Worm (Caenorhabditis elegans) whole organism, late embryonic: ENCODE data around the gene F54B11.9.
A peak's percentile ranks its signal among the peaks of the same experiment; 100 is the strongest.

ENCODE experiments used
- C08G9.2 ChIP-seq: sonication (generic microtip); optimal IDR thresholded peaks from 2 replicates; lab custom pipeline; 2016; ENCODE audit warnings: mild to moderate bottlenecking, missing genetic modification characterization, moderate library complexity, missing compliant biosample characterization
- C38D4.7 ChIP-seq: fragments of 200-800 bp; sonication (Bioruptor generic); optimal IDR thresholded peaks from 2 replicates; lab custom pipeline; 2018; ENCODE audit warnings: mild to moderate bottlenecking, missing genetic modification characterization, moderate library complexity, missing compliant biosample characterization
- ama-1 ChIP-seq: fragments of 150-350 bp; optimal IDR thresholded peaks from 2 replicates; lab custom pipeline; 2014
- ceh-18 ChIP-seq: sonication (generic microtip); optimal IDR thresholded peaks from 2 replicates; lab custom pipeline; 2016; ENCODE audit warnings: missing genetic modification characterization, missing compliant biosample characterization
- ceh-19 ChIP-seq: fragments of 200-800 bp; sonication (Bioruptor generic); optimal IDR thresholded peaks from 2 replicates; lab custom pipeline; 2018; ENCODE audit warnings: mild to moderate bottlenecking, missing genetic modification characterization, missing compliant biosample characterization
- ceh-2 ChIP-seq: sonication (generic microtip); optimal IDR thresholded peaks from 2 replicates; lab custom pipeline; 2016; ENCODE audit warnings: missing genotype, missing genetic modification characterization, missing compliant biosample characterization
- ceh-22 ChIP-seq: sonication (generic microtip); optimal IDR thresholded peaks from 2 replicates; lab custom pipeline; 2017; ENCODE audit warnings: missing biosample characterization, missing genetic modification characterization
- ceh-34 ChIP-seq: sonication (generic microtip); optimal IDR thresholded peaks from 2 replicates; lab custom pipeline; 2016; ENCODE audit warnings: mild to moderate bottlenecking, missing genetic modification characterization, missing compliant biosample characterization
- ceh-45 ChIP-seq: fragments of 200-800 bp; sonication (Bioruptor generic); IDR thresholded peaks from 2 replicates; pipeline ENCODE4 v1.3.6; 2022; ENCODE audit warnings: missing genetic modification reagents, missing genetic modification characterization, missing compliant biosample characterization
- ceh-48 ChIP-seq: sonication (generic microtip); optimal IDR thresholded peaks from 2 replicates; lab custom pipeline; 2016; ENCODE audit warnings: missing genetic modification characterization, inconsistent platforms, missing compliant biosample characterization
- dve-1 ChIP-seq: sonication (generic microtip); optimal IDR thresholded peaks from 2 replicates; lab custom pipeline; 2017; ENCODE audit warnings: antibody characterized with exemption, mild to moderate bottlenecking, missing genetic modification characterization, missing compliant biosample characterization
- elt-2 ChIP-seq: sonication (generic microtip); optimal IDR thresholded peaks from 2 replicates; lab custom pipeline; 2016; ENCODE audit warnings: missing genetic modification reagents, missing genetic modification characterization, missing compliant biosample characterization
- elt-4 ChIP-seq: sonication (generic microtip); optimal IDR thresholded peaks from 2 replicates; lab custom pipeline; 2016; ENCODE audit warnings: missing genetic modification characterization, missing compliant biosample characterization
- eyg-1 ChIP-seq: sonication (generic microtip); optimal IDR thresholded peaks from 2 replicates; lab custom pipeline; 2016; ENCODE audit warnings: missing genotype, missing genetic modification characterization, missing compliant biosample characterization
- fax-1 ChIP-seq: sonication (generic microtip); optimal IDR thresholded peaks from 2 replicates; lab custom pipeline; 2016; ENCODE audit warnings: missing genotype, missing genetic modification characterization, missing compliant biosample characterization
- fkh-6 ChIP-seq: sonication (generic microtip); optimal IDR thresholded peaks from 2 replicates; lab custom pipeline; 2016; ENCODE audit warnings: missing genetic modification characterization, missing compliant biosample characterization
- gmeb-2 ChIP-seq: sonication (generic microtip); optimal IDR thresholded peaks from 2 replicates; lab custom pipeline; 2016; ENCODE audit warnings: missing genetic modification characterization, inconsistent platforms, missing compliant biosample characterization
- hlh-13 ChIP-seq: fragments of 200-800 bp; sonication (Bioruptor generic); optimal IDR thresholded peaks from 2 replicates; lab custom pipeline; 2018; ENCODE audit warnings: mild to moderate bottlenecking, missing genetic modification characterization, missing compliant biosample characterization
- hlh-15 ChIP-seq: sonication (generic microtip); optimal IDR thresholded peaks from 2 replicates; lab custom pipeline; 2016; ENCODE audit warnings: missing genetic modification characterization, missing compliant biosample characterization
- hlh-8 ChIP-seq: sonication (generic microtip); optimal IDR thresholded peaks from 2 replicates; lab custom pipeline; 2016; ENCODE audit warnings: missing genotype, missing genetic modification characterization, missing compliant biosample characterization
- lin-11 ChIP-seq: fragments of 200-800 bp; sonication (Bioruptor generic); optimal IDR thresholded peaks from 2 replicates; lab custom pipeline; 2018; ENCODE audit warnings: mild to moderate bottlenecking, missing genetic modification characterization, missing compliant biosample characterization
- nhr-11 ChIP-seq: fragments of 150-350 bp; optimal IDR thresholded peaks from 2 replicates; lab custom pipeline; 2014; ENCODE audit warnings: missing biosample characterization, missing genetic modification characterization
- odd-2 ChIP-seq: sonication (generic microtip); optimal IDR thresholded peaks from 2 replicates; lab custom pipeline; 2017; ENCODE audit warnings: antibody characterized with exemption, mild to moderate bottlenecking, missing genetic modification characterization, missing compliant biosample characterization
- pat-9 ChIP-seq: fragments of 200-800 bp; sonication (Bioruptor generic); optimal IDR thresholded peaks from 2 replicates; lab custom pipeline; 2018; ENCODE audit warnings: mild to moderate bottlenecking, missing genetic modification characterization, moderate library complexity, missing compliant biosample characterization
- pha-2 ChIP-seq: sonication (generic microtip); optimal IDR thresholded peaks from 2 replicates; lab custom pipeline; 2017; ENCODE audit warnings: mild to moderate bottlenecking, missing genetic modification characterization, missing compliant biosample characterization
- pha-4 ChIP-seq: fragments of 150-350 bp; optimal IDR thresholded peaks from 2 replicates; lab custom pipeline; 2018; ENCODE audit warnings: missing biosample characterization, missing genetic modification reagents, missing genetic modification characterization
- ref-2 ChIP-seq: sonication (generic microtip); optimal IDR thresholded peaks from 2 replicates; lab custom pipeline; 2016; ENCODE audit warnings: missing genetic modification characterization, missing compliant biosample characterization
- sdc-2 ChIP-seq: sonication (generic microtip); optimal IDR thresholded peaks from 2 replicates; lab custom pipeline; 2016; ENCODE audit warnings: missing genotype, missing genetic modification characterization, missing compliant biosample characterization
- sox-4 ChIP-seq: sonication (generic microtip); optimal IDR thresholded peaks from 2 replicates; lab custom pipeline; 2017; ENCODE audit warnings: mild to moderate bottlenecking, missing genetic modification characterization, inconsistent platforms, missing compliant biosample characterization
- ztf-16 ChIP-seq: sonication (generic microtip); optimal IDR thresholded peaks from 2 replicates; lab custom pipeline; 2017; ENCODE audit warnings: missing genetic modification characterization, missing compliant biosample characterization

The F54B11.9 gene

DNA sequence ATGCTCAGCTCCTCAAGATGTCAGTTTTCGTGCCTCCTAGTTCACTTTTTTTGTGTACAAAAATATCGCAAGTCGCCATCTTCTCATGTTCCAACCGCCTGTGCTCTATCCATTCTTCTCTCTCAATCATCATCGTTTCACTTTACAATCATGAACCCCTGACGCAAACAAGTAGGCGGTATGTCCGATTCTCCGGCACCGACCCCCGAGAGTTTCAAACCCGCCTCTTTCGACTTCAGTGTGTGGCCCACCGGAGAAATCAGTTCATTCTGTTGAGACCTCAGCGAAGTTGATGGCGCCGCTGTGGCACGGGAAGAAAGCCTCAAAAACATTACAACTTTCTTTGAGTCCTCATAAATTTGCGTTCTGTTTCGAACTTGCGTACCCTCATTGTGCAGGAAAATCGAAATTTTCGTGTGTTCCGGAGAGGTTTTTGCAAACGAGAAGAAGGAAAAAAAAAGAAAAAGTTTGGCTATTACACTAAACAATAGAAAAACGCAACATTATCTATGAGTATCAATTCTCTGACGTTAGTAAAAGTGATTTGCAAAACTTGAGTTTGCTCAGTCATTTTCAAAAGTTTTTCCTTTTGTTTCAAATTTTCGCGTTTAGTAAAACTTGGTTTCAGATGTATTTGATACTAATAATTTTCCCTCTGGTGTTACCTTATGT lies at the start of gene F54B11.9:
F54B11.9 (plus strand) TSS at position 622 of the 672 bp plus-strand sequence.
- TF ChIP-seq pha-4 (tag; lab: Kevin White, UChicago) (no peak), ceh-18 (tag; lab: Kevin White, UChicago) (peak; percentile 40), sdc-2 (tag; lab: Kevin White, UChicago) (peak; percentile 96)
- TF ChIP-seq, all 69 proteins: peak for 2

DNA sequence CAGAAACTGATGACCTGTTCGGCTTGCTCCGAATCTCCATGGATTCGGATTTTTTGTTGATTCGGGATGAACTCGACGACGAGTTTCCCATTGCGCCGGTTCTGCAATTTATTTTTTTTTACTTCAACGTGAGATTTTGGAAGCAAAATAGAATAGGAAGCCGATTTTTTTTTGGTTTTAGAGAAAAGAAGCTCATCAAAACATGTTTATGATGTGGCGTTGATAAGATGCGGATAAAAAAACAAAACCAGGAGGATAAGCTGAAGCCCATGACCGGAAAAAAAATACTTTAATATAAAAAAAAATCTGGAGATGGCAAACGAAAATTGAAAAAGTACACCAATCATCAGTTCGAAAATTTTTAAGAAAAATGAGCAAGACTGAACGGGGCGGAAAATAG lies 49.3 kb upstream of the F54B11.9 start, which contains the start of gene glb-20:
glb-20 (minus strand) TSS at position 101 of the 400 bp plus-strand sequence.
- TF ChIP-seq ceh-48 (tag; lab: Kevin White, UChicago) (no peak), ceh-34 (tag; lab: Kevin White, UChicago) (no peak), elt-2 (tag; lab: Kevin White, UChicago) (no peak), pat-9 (tag; lab: Kevin White, UChicago) (no peak), sox-4 (no peak), gmeb-2 (no peak), C08G9.2 (tag; lab: Kevin White, UChicago) (no peak)

DNA sequence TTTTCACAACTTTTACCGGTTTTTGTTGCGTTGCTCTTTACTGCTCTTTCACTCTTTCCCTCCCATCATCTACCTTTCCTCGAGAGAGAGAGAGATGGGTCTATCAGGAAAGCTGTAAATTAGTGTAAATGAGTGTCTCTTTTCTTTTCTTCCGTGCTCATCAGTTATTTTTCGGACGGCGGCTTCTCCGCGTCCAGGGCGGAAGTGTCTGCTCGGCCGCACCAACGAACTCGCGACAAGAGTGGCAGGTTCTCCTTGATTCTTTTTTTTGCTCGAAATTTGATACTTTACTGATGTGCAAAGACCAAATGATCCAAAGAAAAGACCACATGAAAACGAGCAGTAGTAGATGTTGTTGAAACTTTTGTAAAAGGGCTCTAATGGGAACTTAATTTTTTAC lies 46.7 kb upstream of the F54B11.9 start:
- TF ChIP-seq ama-1 (lab: Kevin White, UChicago) = no peak
- TF ChIP-seq ceh-18 (tag; lab: Kevin White, UChicago) = peak; percentile 1
- TF ChIP-seq ceh-34 (tag; lab: Kevin White, UChicago) = peak; percentile 41

DNA sequence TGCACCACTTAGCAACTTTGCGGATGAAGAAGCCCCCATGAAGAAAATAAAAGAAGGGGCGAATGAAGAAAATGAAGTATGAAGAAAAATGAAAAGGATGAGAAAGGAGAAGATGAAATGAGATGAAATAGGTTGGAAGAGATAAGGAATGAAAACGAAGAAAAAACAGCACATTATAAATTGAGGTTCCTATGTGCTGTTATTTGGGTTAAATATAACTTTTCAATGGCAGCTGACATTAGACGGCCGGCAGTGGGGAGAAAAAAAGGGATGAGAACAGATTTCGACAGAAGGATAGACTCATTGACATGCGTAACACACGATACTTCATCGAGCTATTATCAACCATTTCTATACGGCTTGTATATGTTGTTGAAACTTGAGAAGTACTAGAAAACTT lies 43.4 kb upstream of the F54B11.9 start:
- TF ChIP-seq ceh-18 (tag; lab: Kevin White, UChicago) (peak; percentile 16), ceh-45 (GFP tag; lab: Robert Waterston, UW) (no peak)

- no peak for TF ChIP-seq ceh-19
- no peak for TF ChIP-seq elt-4 (tag; lab: Kevin White, UChicago)
- no peak for TF ChIP-seq fax-1 (tag; lab: Kevin White, UChicago)
These were observed 38.9 kb upstream of the F54B11.9 start, which contains the start of gene R01E6.2 for ce11 chrX:13566436-13566835. TSS of gene R01E6.2 (minus strand) at chrX:13566536.

- no peak for TF ChIP-seq hlh-8
- TF ChIP-seq ama-1 (lab: Kevin White, UChicago) = no peak
- TF ChIP-seq, all 69 proteins: peak for 0
These were observed 35.5 kb upstream of the F54B11.9 start, which contains the start of gene R01E6.7 for ce11 chrX:13569854-13570253. TSS of gene R01E6.7 (minus strand) at chrX:13569954.

- TF ChIP-seq odd-2 (tag; lab: Kevin White, UChicago) = no peak
- TF ChIP-seq elt-4 (tag; lab: Kevin White, UChicago) = no peak
- no peak for TF ChIP-seq pha-2 (tag; lab: Kevin White, UChicago)
- TF ChIP-seq nhr-11 (tag; lab: Kevin White, UChicago) = no peak
- no peak for TF ChIP-seq ztf-16 (tag; lab: Kevin White, UChicago)
- no peak for TF ChIP-seq eyg-1 (tag; lab: Kevin White, UChicago)
- TF ChIP-seq hlh-13 (GFP tag; lab: Kevin White, UChicago) = no peak
- no peak for TF ChIP-seq elt-2 (tag; lab: Kevin White, UChicago)
- no peak for TF ChIP-seq lin-11 (tag; lab: Kevin White, UChicago)
- no peak for TF ChIP-seq hlh-15 (tag; lab: Kevin White, UChicago)
- no peak for TF ChIP-seq ref-2 (tag; lab: Kevin White, UChicago)
- TF ChIP-seq sdc-2 (tag; lab: Kevin White, UChicago) = no peak
- no peak for TF ChIP-seq pha-4 (tag; lab: Kevin White, UChicago)
- TF ChIP-seq C38D4.7 (GFP tag; lab: Kevin White, UChicago) = no peak
- TF ChIP-seq ceh-22 (tag; lab: Kevin White, UChicago) = no peak
- TF ChIP-seq ceh-2 (tag; lab: Kevin White, UChicago) = no peak
- TF ChIP-seq dve-1 (tag; lab: Kevin White, UChicago) = no peak
- TF ChIP-seq ceh-34 (tag; lab: Kevin White, UChicago) = no peak
- TF ChIP-seq fkh-6 (tag; lab: Kevin White, UChicago) = no peak
- no peak for TF ChIP-seq pat-9 (tag; lab: Kevin White, UChicago)
These were observed 31.3 kb upstream of the F54B11.9 start for ce11 chrX:13574029-13574428.
